Worm (Caenorhabditis elegans): ENCODE measurements around the gene T04A8.8.

ce11 chrIII:4721750-4722149, 28.0 kb downstream of the T04A8.8 start, which contains the start of gene acy-1:
- TF ChIP-seq skn-1 (tag; optimal IDR thresholded peaks at IDR 0.05) (no peak), F49E8.2 (tag; optimal IDR thresholded peaks at IDR 0.05; ENCODE audit: borderline replicate concordance) (no peak), dmd-8 (GFP tag; IDR thresholded peaks at IDR 0.05) (0 out of 2 replicates have a peak, but pooled peaks have one; percentile 48)
